Fruit fly (Drosophila melanogaster) whole organism, embryonic: Measurements from ENCODE around the gene eIF4G2.
A peak's percentile ranks its signal among the peaks of the same experiment; 100 is the strongest.

Experiments used
- Bgb ChIP-seq: fragments of 200-800 bp; sonication (Bioruptor generic); IDR thresholded peaks from 2 replicates; pipeline ENCODE4 v1.3.6; 2022; ENCODE audit warnings: missing biosample characterization, missing genetic modification characterization; ENCODE audit not compliant: partially characterized antibody
- CG1024 ChIP-seq: fragments of 200-800 bp; sonication (Bioruptor generic); IDR thresholded peaks from 2 replicates; pipeline ENCODE4 v1.3.6; 2022; ENCODE audit warnings: missing biosample characterization, missing genetic modification characterization
- CG10267 ChIP-seq: fragments of 200-800 bp; sonication (Bioruptor generic); optimal IDR thresholded peaks from 2 replicates; lab custom pipeline; 2018; ENCODE audit warnings: missing biosample characterization, mild to moderate bottlenecking, missing genetic modification characterization, moderate library complexity
- CG10366 ChIP-seq: fragments of 200-800 bp; sonication (Bioruptor generic); IDR thresholded peaks from 2 replicates; pipeline ENCODE4 v1.3.6; 2022; ENCODE audit warnings: missing biosample characterization, missing genetic modification characterization
- CG10462 ChIP-seq: fragments of 200-800 bp; sonication (Bioruptor generic); optimal IDR thresholded peaks from 2 replicates; lab custom pipeline; 2016; ENCODE audit warnings: missing biosample characterization, missing genetic modification characterization
- CG10654 ChIP-seq: fragments of 200-800 bp; sonication (Bioruptor generic); optimal IDR thresholded peaks from 2 replicates; lab custom pipeline; 2016; ENCODE audit warnings: missing biosample characterization, missing genetic modification characterization
- CG10959 ChIP-seq: fragments of 200-800 bp; sonication (Bioruptor generic); IDR thresholded peaks from 2 replicates; pipeline ENCODE4 v1.3.6; 2022; ENCODE audit warnings: missing biosample characterization, missing genetic modification characterization
- CG11085 ChIP-seq: fragments of 200-800 bp; sonication (Bioruptor generic); IDR thresholded peaks from 2 replicates; pipeline ENCODE4 v1.3.6; 2022; ENCODE audit warnings: missing biosample characterization, missing genetic modification characterization
- CG12659 ChIP-seq: fragments of 200-800 bp; sonication (Bioruptor generic); optimal IDR thresholded peaks from 3 replicates; lab custom pipeline; 2017; ENCODE audit warnings: mild to moderate bottlenecking, missing biosample characterization, missing genetic modification reagents, missing genetic modification characterization
- CG14710 ChIP-seq: fragments of 200-800 bp; sonication (Bioruptor generic); optimal IDR thresholded peaks from 3 replicates; lab custom pipeline; 2019; ENCODE audit warnings: missing biosample characterization, mild to moderate bottlenecking, missing genetic modification characterization, moderate library complexity
- CG15269 ChIP-seq: fragments of 200-800 bp; sonication (Bioruptor generic); optimal IDR thresholded peaks from 2 replicates; lab custom pipeline; 2018; ENCODE audit warnings: missing biosample characterization, mild to moderate bottlenecking, missing genetic modification characterization, moderate library complexity
- CG16813 ChIP-seq: fragments of 200-800 bp; sonication (Bioruptor generic); IDR thresholded peaks from 3 replicates; pipeline ENCODE4 v1.3.6; 2022; ENCODE audit warnings: missing biosample characterization, missing genetic modification characterization; ENCODE audit not compliant: partially characterized antibody
- CG17829 ChIP-seq: fragments of 200-800 bp; optimal IDR thresholded peaks from 2 replicates; lab custom pipeline; 2019; ENCODE audit warnings: missing biosample characterization, mild to moderate bottlenecking, missing genetic modification characterization, moderate library complexity
- CG18476 ChIP-seq: fragments of 200-800 bp; sonication (Bioruptor generic); optimal IDR thresholded peaks from 2 replicates; lab custom pipeline; 2016; ENCODE audit warnings: missing biosample characterization, mild to moderate bottlenecking, missing genetic modification characterization
- CG31441 ChIP-seq: fragments of 200-800 bp; sonication (Bioruptor generic); IDR thresholded peaks from 2 replicates; pipeline ENCODE4 v1.3.6; 2022; ENCODE audit warnings: missing biosample characterization, missing genetic modification characterization
- CG32767 ChIP-seq: fragments of 200-800 bp; sonication (Bioruptor generic); IDR thresholded peaks from 2 replicates; pipeline ENCODE4 v1.3.6; 2022; ENCODE audit warnings: missing biosample characterization, missing genetic modification characterization
- CG34422 ChIP-seq: fragments of 200-800 bp; sonication (Bioruptor generic); IDR thresholded peaks from 3 replicates; pipeline ENCODE4 v1.3.6; 2022; ENCODE audit warnings: missing biosample characterization, missing genetic modification characterization
- CG4282 ChIP-seq: fragments of 200-800 bp; sonication (Bioruptor generic); optimal IDR thresholded peaks from 2 replicates; lab custom pipeline; 2016; ENCODE audit warnings: missing biosample characterization, missing genetic modification characterization
- CG7963 ChIP-seq: fragments of 200-800 bp; sonication (Bioruptor generic); IDR thresholded peaks from 3 replicates; pipeline ENCODE4 v1.3.6; 2022; ENCODE audit warnings: missing biosample characterization, missing genetic modification characterization; ENCODE audit not compliant: partially characterized antibody
- CG8290 ChIP-seq, 3 experiments: fragments of 200-800 bp; sonication (Bioruptor generic); optimal IDR thresholded peaks; 2 replicates each; lab custom pipeline; 2016 to 2019; ENCODE audit warnings: missing biosample characterization in 3 of 3, missing genetic modification characterization in 3 of 3, mild to moderate bottlenecking in 2 of 3, moderate library complexity in 1 of 3
- CG8765 ChIP-seq: fragments of 200-800 bp; sonication (Bioruptor generic); IDR thresholded peaks from 2 replicates; pipeline ENCODE4 v1.3.6; 2022; ENCODE audit warnings: missing biosample characterization, missing genetic modification characterization
- CHES-1-like ChIP-seq: fragments of 200-800 bp; sonication (Bioruptor generic); optimal IDR thresholded peaks from 2 replicates; lab custom pipeline; 2016; ENCODE audit warnings: missing biosample characterization, missing genetic modification characterization
- Camta ChIP-seq: fragments of 200-800 bp; sonication (Bioruptor generic); optimal IDR thresholded peaks from 2 replicates; lab custom pipeline; 2016; ENCODE audit warnings: missing biosample characterization, missing genetic modification characterization
- Chrac-16 ChIP-seq: fragments of 200-800 bp; sonication (Bioruptor generic); optimal IDR thresholded peaks from 3 replicates; lab custom pipeline; 2016; ENCODE audit warnings: missing biosample characterization, missing genetic modification characterization
- Dbx ChIP-seq: fragments of 200-800 bp; sonication (Bioruptor generic); IDR thresholded peaks from 3 replicates; pipeline ENCODE4 v1.3.6; 2022; ENCODE audit warnings: missing biosample characterization, missing genetic modification characterization
- Dp ChIP-seq: fragments of 200-800 bp; sonication (Bioruptor generic); optimal IDR thresholded peaks from 2 replicates; lab custom pipeline; 2018; ENCODE audit warnings: missing biosample characterization, mild to moderate bottlenecking, missing genetic modification characterization, moderate library complexity
- E2f2 ChIP-seq: fragments of 200-800 bp; sonication (Bioruptor generic); IDR thresholded peaks from 2 replicates; pipeline ENCODE4 v1.3.6; 2022; ENCODE audit warnings: missing biosample characterization, missing genetic modification characterization
- Ets97D ChIP-seq: fragments of 200-800 bp; sonication (Bioruptor generic); optimal IDR thresholded peaks from 3 replicates; lab custom pipeline; 2016; ENCODE audit warnings: missing biosample characterization, missing genetic modification characterization
- H2.0 ChIP-seq: fragments of 200-800 bp; sonication (Bioruptor generic); IDR thresholded peaks from 2 replicates; pipeline ENCODE4 v1.3.6; 2022; ENCODE audit warnings: missing biosample characterization, missing genetic modification characterization
- Hmr ChIP-seq: fragments of 200-800 bp; sonication (Bioruptor generic); optimal IDR thresholded peaks from 3 replicates; lab custom pipeline; 2017; ENCODE audit warnings: mild to moderate bottlenecking, missing biosample characterization, missing genetic modification reagents, missing genetic modification characterization
- MESR4 ChIP-seq: fragments of 200-800 bp; sonication (Bioruptor generic); optimal IDR thresholded peaks from 2 replicates; lab custom pipeline; 2018; ENCODE audit warnings: missing biosample characterization, mild to moderate bottlenecking, missing genetic modification characterization, moderate library complexity
- Nf-YC ChIP-seq: fragments of 200-800 bp; optimal IDR thresholded peaks from 3 replicates; lab custom pipeline; 2019; ENCODE audit warnings: missing biosample characterization, mild to moderate bottlenecking, missing genetic modification characterization, moderate library complexity
- Ptx1 ChIP-seq: fragments of 200-800 bp; sonication (Bioruptor generic); IDR thresholded peaks from 2 replicates; pipeline ENCODE4 v1.3.6; 2022; ENCODE audit warnings: missing biosample characterization, missing genetic modification characterization
- Sox102F ChIP-seq: fragments of 200-800 bp; sonication (Bioruptor generic); optimal IDR thresholded peaks from 2 replicates; lab custom pipeline; 2018; ENCODE audit warnings: missing biosample characterization, mild to moderate bottlenecking, missing genetic modification characterization, moderate library complexity
- ase ChIP-seq: fragments of 200-800 bp; sonication (Bioruptor generic); IDR thresholded peaks from 3 replicates; pipeline ENCODE4 v1.3.6; 2022; ENCODE audit warnings: missing biosample characterization, missing genetic modification characterization
- bbx ChIP-seq: fragments of 200-800 bp; sonication (Bioruptor generic); IDR thresholded peaks from 2 replicates; pipeline ENCODE4 v1.3.6; 2022; ENCODE audit warnings: missing biosample characterization, missing genetic modification characterization; ENCODE audit not compliant: partially characterized antibody
- bcd ChIP-seq: fragments of 200-800 bp; sonication (Bioruptor generic); optimal IDR thresholded peaks from 2 replicates; lab custom pipeline; 2017; ENCODE audit warnings: missing biosample characterization, mild to moderate bottlenecking, missing genetic modification characterization
- cwo ChIP-seq: fragments of 200-800 bp; sonication (Bioruptor generic); optimal IDR thresholded peaks from 3 replicates; lab custom pipeline; 2017; ENCODE audit warnings: missing biosample characterization, missing genetic modification characterization, mild to moderate bottlenecking, moderate library complexity, missing genetic modification reagents
- ems ChIP-seq: fragments of 200-800 bp; sonication (Bioruptor generic); optimal IDR thresholded peaks from 3 replicates; lab custom pipeline; 2016; ENCODE audit warnings: missing biosample characterization, missing genetic modification characterization
- gcm2 ChIP-seq: fragments of 200-800 bp; sonication (Bioruptor generic); optimal IDR thresholded peaks from 2 replicates; lab custom pipeline; 2016; ENCODE audit warnings: missing biosample characterization, missing genetic modification characterization
- gem ChIP-seq: fragments of 200-800 bp; sonication (Bioruptor generic); optimal IDR thresholded peaks from 2 replicates; lab custom pipeline; 2019; ENCODE audit warnings: missing biosample characterization, mild to moderate bottlenecking, missing genetic modification characterization, moderate library complexity
- gro ChIP-seq: fragments of 200-800 bp; sonication (Bioruptor generic); optimal IDR thresholded peaks from 2 replicates; lab custom pipeline; 2016; ENCODE audit warnings: missing biosample characterization, missing genetic modification characterization
- ken ChIP-seq: fragments of 200-800 bp; sonication (Bioruptor generic); IDR thresholded peaks from 3 replicates; pipeline ENCODE4 v1.3.6; 2022; ENCODE audit warnings: missing biosample characterization, missing genetic modification characterization
- oc ChIP-seq: fragments of 200-800 bp; sonication (Bioruptor generic); optimal IDR thresholded peaks from 2 replicates; lab custom pipeline; 2018; ENCODE audit warnings: missing biosample characterization, mild to moderate bottlenecking, missing genetic modification characterization, moderate library complexity
- org-1 ChIP-seq: fragments of 200-800 bp; sonication (Bioruptor generic); optimal IDR thresholded peaks from 2 replicates; lab custom pipeline; 2017; ENCODE audit warnings: missing biosample characterization, missing genetic modification characterization
- pfk ChIP-seq: fragments of 200-800 bp; sonication (Bioruptor generic); optimal IDR thresholded peaks from 2 replicates; lab custom pipeline; 2018; ENCODE audit warnings: missing biosample characterization, mild to moderate bottlenecking, missing genetic modification characterization, moderate library complexity
- tgo ChIP-seq: fragments of 200-800 bp; sonication (Bioruptor generic); IDR thresholded peaks from 3 replicates; pipeline ENCODE4 v1.3.6; 2022; ENCODE audit warnings: missing biosample characterization, missing genetic modification characterization
- vfl ChIP-seq: fragments of 200-800 bp; sonication (Bioruptor generic); optimal IDR thresholded peaks from 2 replicates; lab custom pipeline; 2016; ENCODE audit warnings: missing biosample characterization, missing genetic modification characterization
- zen2 ChIP-seq: fragments of 200-800 bp; sonication (Bioruptor generic); IDR thresholded peaks from 3 replicates; pipeline ENCODE4 v1.3.6; 2022; ENCODE audit warnings: missing biosample characterization, missing genetic modification characterization; ENCODE audit not compliant: partially characterized antibody

eIF4G2 gene

dm6 chr3R:23859365-23859804 is 40.3 kb upstream of the eIF4G2 start (continued):
- peak; percentile 31 for TF ChIP-seq CG8290 (GFP tag; optimal IDR thresholded peaks at IDR 0.05; lab: Kevin White, UChicago)
- peak in 1 of 2 experiments; percentile 83 for TF ChIP-seq CG8290 (tag; optimal IDR thresholded peaks at IDR 0.05; lab: Kevin White, UChicago)
- peak; percentile 68; the same call in 1 of the 2 replicates for TF ChIP-seq CG11085
- TF ChIP-seq bcd (GFP tag; lab: Kevin White, UChicago): peak; percentile 38
- TF ChIP-seq MESR4 (GFP tag; lab: Kevin White, UChicago): peak; percentile 7
- TF ChIP-seq zen2 (GFP tag; lab: Robert Waterston, UW): peak; percentile 30; the same call in 1 of the 3 replicates
- peak; percentile 66 for TF ChIP-seq Ptx1 (GFP tag; lab: Robert Waterston, UW)
- TF ChIP-seq CG7963 (GFP tag; lab: Robert Waterston, UW): peak; percentile 62; the same call in 2 of the 3 replicates
- TF ChIP-seq CG18476 (GFP tag; lab: Kevin White, UChicago): peak; percentile 7
- TF ChIP-seq Ets97D: peak; percentile 14
- TF ChIP-seq org-1 (GFP tag; lab: Kevin White, UChicago): peak; percentile 15
- TF ChIP-seq cwo: peak; percentile 55
- TF ChIP-seq CG17829 (tag; lab: Kevin White, UChicago): peak; percentile 68
- TF ChIP-seq CG14710: peak; percentile 25
- TF ChIP-seq vfl (GFP tag; lab: Kevin White, UChicago): peak; percentile 32
- TF ChIP-seq CHES-1-like (GFP tag; lab: Kevin White, UChicago): peak; percentile 68
- TF ChIP-seq CG34422 (GFP tag; lab: Robert Waterston, UW): peak; percentile 76
- TF ChIP-seq Dp (GFP tag; lab: Kevin White, UChicago): peak; percentile 11
- peak; percentile 65 for TF ChIP-seq Hmr
- TF ChIP-seq ase: peak; percentile 60; the same call in 1 of the 3 replicates
- TF ChIP-seq E2f2: peak; percentile 42; the same call in 1 of the 2 replicates
- TF ChIP-seq CG32767 (GFP tag; lab: Robert Waterston, UW): peak; percentile 73; the same call in 1 of the 2 replicates
- TF ChIP-seq CG12659 (GFP tag; lab: Kevin White, UChicago): peak; percentile 41
- peak; percentile 18 for TF ChIP-seq CG10267 (tag; lab: Kevin White, UChicago)
- peak; percentile 13 for TF ChIP-seq pfk (GFP tag; lab: Kevin White, UChicago)
- peak; percentile 60 for TF ChIP-seq CG4282 (GFP tag; lab: Kevin White, UChicago)
- TF ChIP-seq CG31441 (GFP tag; lab: Robert Waterston, UW): peak; percentile 43; the same call in 1 of the 2 replicates
- peak; percentile 82 for TF ChIP-seq gro (GFP tag; lab: Kevin White, UChicago)
- peak; percentile 22 for TF ChIP-seq CG10654
- TF ChIP-seq CG10366 (GFP tag; lab: Robert Waterston, UW): peak; percentile 49
- TF ChIP-seq Camta (GFP tag; lab: Kevin White, UChicago): peak; percentile 77
- peak; percentile 45 for TF ChIP-seq Nf-YC (tag; lab: Kevin White, UChicago)
- peak; percentile 56 for TF ChIP-seq ems (GFP tag; lab: Kevin White, UChicago)
- peak; percentile 22 for TF ChIP-seq CG10462
- TF ChIP-seq Dbx (GFP tag; lab: Robert Waterston, UW): peak; percentile 91
- TF ChIP-seq CG16813 (GFP tag; lab: Robert Waterston, UW): peak; percentile 46; the same call in 1 of the 3 replicates
- peak; percentile 55 for TF ChIP-seq H2.0
- TF ChIP-seq gcm2 (GFP tag; lab: Kevin White, UChicago): peak; percentile 41
- TF ChIP-seq CG1024 (GFP tag; lab: Robert Waterston, UW): peak; percentile 66
- TF ChIP-seq Chrac-16 (GFP tag; lab: Kevin White, UChicago): peak; percentile 53
- peak; percentile 82 for TF ChIP-seq CG10959
- peak; percentile 77 for TF ChIP-seq bbx (GFP tag; lab: Robert Waterston, UW)
- TF ChIP-seq gem (tag; lab: Kevin White, UChicago): peak; percentile 23
- TF ChIP-seq ken: peak; percentile 77; the same call in 1 of the 3 replicates
- peak; percentile 71; the same call in 2 of the 3 replicates for TF ChIP-seq tgo (GFP tag; lab: Robert Waterston, UW)
- TF ChIP-seq CG15269 (tag; lab: Kevin White, UChicago): peak; percentile 65
- TF ChIP-seq CG8765 (GFP tag; lab: Robert Waterston, UW): peak; percentile 54; the same call in 1 of the 2 replicates
- TF ChIP-seq oc: peak; percentile 65
- peak; percentile 88 for TF ChIP-seq Bgb (GFP tag; lab: Robert Waterston, UW)
- peak; percentile 39 for TF ChIP-seq Sox102F (GFP tag; lab: Kevin White, UChicago)
